Worm (Caenorhabditis elegans): ENCODE measurements around the gene C06C3.3.

The C06C3.3 gene

DNA sequence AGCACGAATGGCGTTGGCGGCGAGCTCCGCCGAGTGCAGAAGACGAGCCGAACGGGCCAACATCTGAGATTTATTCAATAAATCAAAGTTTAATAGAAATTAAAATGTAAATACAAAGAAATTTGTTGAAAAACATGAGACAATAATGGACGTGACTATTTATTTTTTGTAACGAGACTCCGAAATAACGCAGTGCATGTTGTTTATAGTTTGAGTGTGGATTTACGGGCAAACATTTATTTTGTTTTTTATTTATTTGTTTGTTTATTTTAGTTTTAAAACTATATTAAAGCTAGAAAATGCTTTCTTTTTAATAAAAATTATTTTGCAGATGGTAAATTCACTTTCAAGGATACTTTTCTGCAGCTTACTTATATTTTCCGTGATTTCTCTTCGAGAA is 19.6 kb downstream of the C06C3.3 start, which contains the start of the genes sdhb-1 and cup-15:
Gene sdhb-1, minus strand, starts transcription at position 63 of the 400 bp plus-strand sequence.
Gene cup-15, plus strand, starts transcription at position 332 of the 400 bp plus-strand sequence.
- TF ChIP-seq attf-3 (GFP tag; conservative IDR thresholded peaks at IDR 0.05) (peak; percentile 87), Y56A3A.18 (GFP tag; IDR thresholded peaks at IDR 0.05) (no peak)

- TF ChIP-seq ceh-100 (GFP tag; IDR thresholded peaks at IDR 0.05) (no peak), ztf-28 (GFP tag; IDR thresholded peaks at IDR 0.05) (no peak), athp-1 (tag; optimal IDR thresholded peaks at IDR 0.05) (no peak), Y95B8A.8 (GFP tag; IDR thresholded peaks at IDR 0.05) (no peak), let-526 (GFP tag; IDR thresholded peaks at IDR 0.05) (no peak), unc-62 (GFP tag; optimal IDR thresholded peaks at IDR 0.05) (no peak), madf-10 (tag; optimal IDR thresholded peaks at IDR 0.05) (no peak)
These were observed 24.8 kb downstream of the C06C3.3 start for ce11 chrII:9347444-9347843.

DNA sequence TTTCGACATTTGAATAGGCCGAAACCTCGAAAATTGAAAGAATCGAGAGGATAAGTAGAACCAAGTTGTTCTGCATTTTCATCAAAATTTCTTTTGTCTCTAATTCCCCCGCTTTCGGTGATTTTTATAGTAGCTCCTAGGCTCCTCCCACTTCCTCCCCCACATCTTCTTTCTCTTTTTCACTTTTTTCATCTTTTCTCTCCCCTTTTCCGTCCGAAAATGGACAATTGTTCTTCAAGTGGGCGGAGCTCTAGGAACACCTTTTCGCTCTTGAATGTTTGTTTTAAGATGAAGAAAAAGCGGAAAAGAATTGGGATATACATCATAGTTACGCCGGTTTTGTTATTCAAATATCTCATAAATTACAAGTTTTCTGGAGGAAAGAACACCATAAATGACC is 25.8 kb downstream of the C06C3.3 start, which contains the start of gene F42A8.1:
Gene F42A8.1, minus strand, starts transcription at position 101 of the 400 bp plus-strand sequence.
- TF ChIP-seq Y79H2A.3 (GFP tag; conservative IDR thresholded peaks at IDR 0.05) (no peak), somi-1 (GFP tag; optimal IDR thresholded peaks at IDR 0.05) (no peak), let-526 (GFP tag; IDR thresholded peaks at IDR 0.05) (no peak), die-1 (tag; optimal IDR thresholded peaks at IDR 0.05) (no peak), dpl-1 (GFP tag; optimal IDR thresholded peaks at IDR 0.05) (no peak), Y53F4B.3 (GFP tag; IDR thresholded peaks at IDR 0.05) (no peak), madf-8 (GFP tag; conservative IDR thresholded peaks at IDR 0.05) (no peak), ztf-26 (tag; optimal IDR thresholded peaks at IDR 0.05) (no peak), ets-4 (GFP tag; optimal IDR thresholded peaks at IDR 0.05) (no peak), mxl-1 (tag; optimal IDR thresholded peaks at IDR 0.05) (no peak), attf-5 (GFP tag; optimal IDR thresholded peaks at IDR 0.05) (no peak), pbrm-1 (GFP tag; IDR thresholded peaks at IDR 0.05) (no peak), nhr-27 (tag; optimal IDR thresholded peaks at IDR 0.05) (no peak), nfyb-1 (GFP tag; IDR thresholded peaks at IDR 0.05) (no peak), ceh-100 (GFP tag; IDR thresholded peaks at IDR 0.05) (no peak), F39B2.1 (GFP tag; IDR thresholded peaks at IDR 0.05) (no peak), F55B11.4 (tag; optimal IDR thresholded peaks at IDR 0.05; ENCODE audit: borderline replicate concordance, insufficient read depth) (no peak), dpff-1 (tag; optimal IDR thresholded peaks at IDR 0.05) (no peak), ztf-25 (GFP tag; IDR thresholded peaks at IDR 0.05) (no peak)

- TF ChIP-seq F52B5.7 (tag; optimal IDR thresholded peaks at IDR 0.05) (no peak), ZK185.1 (tag; optimal IDR thresholded peaks at IDR 0.05; ENCODE audit: poor library complexity, severe bottlenecking) (no peak), egl-44 (GFP tag; IDR thresholded peaks at IDR 0.05) (no peak), sptf-2 (GFP tag; optimal IDR thresholded peaks at IDR 0.05) (no peak), rpc-1 (optimal IDR thresholded peaks at IDR 0.05) (no peak), rpc-1 (tag; optimal IDR thresholded peaks at IDR 0.05) (no peak), die-1 (tag; optimal IDR thresholded peaks at IDR 0.05) (no peak), mxl-1 (tag; optimal IDR thresholded peaks at IDR 0.05) (no peak), nhr-120 (GFP tag; IDR thresholded peaks at IDR 0.05) (no peak), snpc-1.1 (tag; optimal IDR thresholded peaks at IDR 0.05; ENCODE audit: insufficient read depth) (no peak), ccch-3 (GFP tag; optimal IDR thresholded peaks at IDR 0.05) (no peak), hmg-20 (GFP tag; IDR thresholded peaks at IDR 0.05) (no peak), pha-4 (tag; optimal IDR thresholded peaks at IDR 0.05) (no peak)
These were observed 26.5 kb downstream of the C06C3.3 start for ce11 chrII:9345794-9346193.
